Fruit fly (Drosophila melanogaster) whole organism, embryonic: ENCODE results near the gene Tbcd.

Experiments used
- BEAF-32 ChIP-seq: fragments of 200-800 bp; sonication (Bioruptor generic); optimal IDR thresholded peaks from 3 replicates; lab custom pipeline; 2017; ENCODE audit warnings: missing biosample characterization, missing genetic modification characterization, mild to moderate bottlenecking, moderate library complexity, missing genetic modification reagents
- CG10366 ChIP-seq: fragments of 200-800 bp; sonication (Bioruptor generic); IDR thresholded peaks from 2 replicates; pipeline ENCODE4 v1.3.6; 2022; ENCODE audit warnings: missing biosample characterization, missing genetic modification characterization
- CG12744 ChIP-seq: fragments of 200-800 bp; sonication (Bioruptor generic); optimal IDR thresholded peaks from 2 replicates; lab custom pipeline; 2016; ENCODE audit warnings: missing biosample characterization, missing genetic modification characterization
- CG13624 ChIP-seq: fragments of 200-800 bp; sonication (Bioruptor generic); optimal IDR thresholded peaks from 2 replicates; lab custom pipeline; 2016; ENCODE audit warnings: missing biosample characterization, missing genetic modification characterization
- CG13775 ChIP-seq: fragments of 200-800 bp; sonication (Bioruptor generic); optimal IDR thresholded peaks from 3 replicates; lab custom pipeline; 2017; ENCODE audit warnings: missing biosample characterization, mild to moderate bottlenecking, missing genetic modification characterization
- CG14860 ChIP-seq: fragments of 200-800 bp; sonication (Bioruptor generic); IDR thresholded peaks from 3 replicates; pipeline ENCODE4 v1.3.6; 2022; ENCODE audit warnings: missing biosample characterization, missing genetic modification characterization; ENCODE audit not compliant: partially characterized antibody
- CG15696 ChIP-seq: fragments of 200-800 bp; sonication (Bioruptor generic); optimal IDR thresholded peaks from 2 replicates; lab custom pipeline; 2019; ENCODE audit warnings: missing biosample characterization, mild to moderate bottlenecking, missing genetic modification characterization, moderate library complexity
- CG1647 ChIP-seq: fragments of 200-800 bp; sonication (Bioruptor generic); optimal IDR thresholded peaks from 3 replicates; lab custom pipeline; 2016; ENCODE audit warnings: missing biosample characterization, missing genetic modification characterization
- CG17359 ChIP-seq: fragments of 200-800 bp; sonication (Bioruptor generic); optimal IDR thresholded peaks from 3 replicates; lab custom pipeline; 2018; ENCODE audit warnings: missing biosample characterization, mild to moderate bottlenecking, missing genetic modification characterization, moderate library complexity
- CG1792 ChIP-seq: fragments of 200-800 bp; sonication (Bioruptor generic); optimal IDR thresholded peaks from 2 replicates; lab custom pipeline; 2016; ENCODE audit warnings: missing biosample characterization, missing genetic modification characterization
- CG2202 ChIP-seq: fragments of 200-800 bp; sonication (Bioruptor generic); optimal IDR thresholded peaks from 2 replicates; lab custom pipeline; 2018; ENCODE audit warnings: missing biosample characterization, mild to moderate bottlenecking, missing genetic modification characterization
- CG2712 ChIP-seq: fragments of 200-800 bp; optimal IDR thresholded peaks from 3 replicates; lab custom pipeline; 2019; ENCODE audit warnings: missing biosample characterization, mild to moderate bottlenecking, missing genetic modification characterization, moderate library complexity
- CG32767 ChIP-seq: fragments of 200-800 bp; sonication (Bioruptor generic); IDR thresholded peaks from 2 replicates; pipeline ENCODE4 v1.3.6; 2022; ENCODE audit warnings: missing biosample characterization, missing genetic modification characterization
- CG34422 ChIP-seq: fragments of 200-800 bp; sonication (Bioruptor generic); IDR thresholded peaks from 3 replicates; pipeline ENCODE4 v1.3.6; 2022; ENCODE audit warnings: missing biosample characterization, missing genetic modification characterization
- CG4820 ChIP-seq: fragments of 200-800 bp; sonication (Bioruptor generic); optimal IDR thresholded peaks from 3 replicates; lab custom pipeline; 2016; ENCODE audit warnings: missing biosample characterization, missing genetic modification characterization
- CG6854 ChIP-seq: fragments of 200-800 bp; sonication (Bioruptor generic); optimal IDR thresholded peaks from 3 replicates; lab custom pipeline; 2017; ENCODE audit warnings: missing biosample characterization, mild to moderate bottlenecking, missing genetic modification characterization
- CG7786 ChIP-seq: fragments of 200-800 bp; sonication (Bioruptor generic); optimal IDR thresholded peaks from 2 replicates; lab custom pipeline; 2016; ENCODE audit warnings: missing biosample characterization, missing genetic modification characterization
- CG8359 ChIP-seq: fragments of 200-800 bp; sonication (Bioruptor generic); optimal IDR thresholded peaks from 2 replicates; lab custom pipeline; 2017; ENCODE audit warnings: missing biosample characterization, mild to moderate bottlenecking, missing genetic modification characterization, borderline replicate concordance
- CG8388 ChIP-seq: fragments of 200-800 bp; sonication (Bioruptor generic); optimal IDR thresholded peaks from 2 replicates; lab custom pipeline; 2019; ENCODE audit warnings: missing biosample characterization, mild to moderate bottlenecking, missing genetic modification characterization, moderate library complexity
- CG8924 ChIP-seq: fragments of 200-800 bp; optimal IDR thresholded peaks from 3 replicates; lab custom pipeline; 2019; ENCODE audit warnings: missing biosample characterization, mild to moderate bottlenecking, missing genetic modification characterization, moderate library complexity
- Deaf1 ChIP-seq: fragments of 200-800 bp; optimal IDR thresholded peaks from 3 replicates; lab custom pipeline; 2019; ENCODE audit warnings: missing biosample characterization, mild to moderate bottlenecking, missing genetic modification characterization, moderate library complexity
- Dek ChIP-seq: fragments of 200-800 bp; sonication (Bioruptor generic); optimal IDR thresholded peaks from 3 replicates; lab custom pipeline; 2019; ENCODE audit warnings: missing biosample characterization, mild to moderate bottlenecking, missing genetic modification characterization, moderate library complexity
- Dip2 ChIP-seq: fragments of 200-800 bp; sonication (Bioruptor generic); IDR thresholded peaks from 2 replicates; pipeline ENCODE4 v1.3.6; 2022; ENCODE audit warnings: missing biosample characterization, missing genetic modification characterization
- Hand ChIP-seq: fragments of 200-800 bp; sonication (Bioruptor generic); optimal IDR thresholded peaks from 2 replicates; lab custom pipeline; 2017; ENCODE audit warnings: mild to moderate bottlenecking, missing biosample characterization, missing genetic modification reagents, missing genetic modification characterization
- HmgZ ChIP-seq: fragments of 200-800 bp; sonication (Bioruptor generic); optimal IDR thresholded peaks from 2 replicates; lab custom pipeline; 2018; ENCODE audit warnings: missing biosample characterization, mild to moderate bottlenecking, missing genetic modification characterization
- Lim3 ChIP-seq: fragments of 200-800 bp; sonication (Bioruptor generic); IDR thresholded peaks from 2 replicates; pipeline ENCODE4 v1.3.6; 2022; ENCODE audit warnings: missing biosample characterization, missing genetic modification characterization
- Med ChIP-seq: fragments of 200-800 bp; sonication (Bioruptor generic); peaks from one replicate; lab custom pipeline; 2016; ENCODE audit warnings: missing biosample characterization, missing genetic modification characterization, mild to moderate bottlenecking, inconsistent platforms, moderate library complexity
- Mrtf ChIP-seq: fragments of 200-800 bp; sonication (Bioruptor generic); IDR thresholded peaks from 3 replicates; pipeline ENCODE4 v1.3.6; 2022; ENCODE audit warnings: missing biosample characterization, missing genetic modification characterization
- Optix ChIP-seq: fragments of 200-800 bp; sonication (Bioruptor generic); IDR thresholded peaks from 3 replicates; pipeline ENCODE4 v1.3.6; 2022; ENCODE audit warnings: missing biosample characterization, missing genetic modification characterization
- PHDP ChIP-seq: fragments of 200-800 bp; sonication (Bioruptor generic); optimal IDR thresholded peaks from 3 replicates; lab custom pipeline; 2018; ENCODE audit warnings: missing biosample characterization, mild to moderate bottlenecking, missing genetic modification characterization, moderate library complexity
- Six4 ChIP-seq: fragments of 200-800 bp; sonication (Bioruptor generic); optimal IDR thresholded peaks from 2 replicates; lab custom pipeline; 2016; ENCODE audit warnings: missing biosample characterization, missing genetic modification characterization
- Sry-β ChIP-seq: fragments of 200-800 bp; sonication (Bioruptor generic); optimal IDR thresholded peaks from 2 replicates; lab custom pipeline; 2018; ENCODE audit warnings: missing biosample characterization, mild to moderate bottlenecking, missing genetic modification characterization, moderate library complexity
- Xrp1 ChIP-seq: fragments of 200-800 bp; sonication (Bioruptor generic); IDR thresholded peaks from 2 replicates; pipeline ENCODE4 v1.3.6; 2022; ENCODE audit warnings: missing biosample characterization, missing genetic modification characterization
- ara ChIP-seq: fragments of 200-800 bp; sonication (Bioruptor generic); IDR thresholded peaks from 2 replicates; pipeline ENCODE4 v1.3.6; 2022; ENCODE audit warnings: missing biosample characterization, missing genetic modification characterization
- ci ChIP-seq: fragments of 200-800 bp; sonication (Bioruptor generic); IDR thresholded peaks from 3 replicates; pipeline ENCODE4 v1.3.6; 2022; ENCODE audit warnings: missing biosample characterization, missing genetic modification characterization
- dati ChIP-seq: fragments of 200-800 bp; sonication (Bioruptor generic); IDR thresholded peaks from 2 replicates; pipeline ENCODE4 v1.3.6; 2022; ENCODE audit warnings: missing biosample characterization, missing genetic modification characterization
- en ChIP-seq: fragments of 200-800 bp; sonication (Bioruptor generic); optimal IDR thresholded peaks from 2 replicates; lab custom pipeline; 2016; ENCODE audit warnings: missing biosample characterization, missing genetic modification characterization
- ewg ChIP-seq: fragments of 200-800 bp; sonication (Bioruptor generic); optimal IDR thresholded peaks from 3 replicates; lab custom pipeline; 2017; ENCODE audit warnings: mild to moderate bottlenecking, missing biosample characterization, missing genetic modification reagents, missing genetic modification characterization
- gt ChIP-seq: fragments of 200-800 bp; sonication (Bioruptor generic); IDR thresholded peaks from 2 replicates; pipeline ENCODE4 v1.3.6; 2022; ENCODE audit warnings: missing biosample characterization, missing genetic modification characterization
- her ChIP-seq: fragments of 200-800 bp; sonication (Bioruptor generic); optimal IDR thresholded peaks from 2 replicates; lab custom pipeline; 2016; ENCODE audit warnings: missing biosample characterization, missing genetic modification characterization
- lilli ChIP-seq: fragments of 200-800 bp; sonication (Bioruptor generic); optimal IDR thresholded peaks from 3 replicates; lab custom pipeline; 2016; ENCODE audit warnings: missing biosample characterization, missing genetic modification characterization
- mirr ChIP-seq: fragments of 200-800 bp; sonication (Bioruptor generic); optimal IDR thresholded peaks from 3 replicates; lab custom pipeline; 2018; ENCODE audit warnings: missing biosample characterization, mild to moderate bottlenecking, missing genetic modification characterization
- p53 ChIP-seq: fragments of 200-800 bp; sonication (Bioruptor generic); optimal IDR thresholded peaks from 2 replicates; lab custom pipeline; 2016; ENCODE audit warnings: missing biosample characterization, missing genetic modification characterization
- pfk ChIP-seq: fragments of 200-800 bp; sonication (Bioruptor generic); optimal IDR thresholded peaks from 2 replicates; lab custom pipeline; 2018; ENCODE audit warnings: missing biosample characterization, mild to moderate bottlenecking, missing genetic modification characterization, moderate library complexity
- pita ChIP-seq: fragments of 200-800 bp; sonication (Bioruptor generic); optimal IDR thresholded peaks from 2 replicates; lab custom pipeline; 2017; ENCODE audit warnings: missing biosample characterization, mild to moderate bottlenecking, missing genetic modification characterization
- sens-2 ChIP-seq: fragments of 200-800 bp; sonication (Bioruptor generic); IDR thresholded peaks from 2 replicates; pipeline ENCODE4 v1.3.6; 2022; ENCODE audit warnings: missing biosample characterization, missing genetic modification characterization
- sim ChIP-seq: fragments of 200-800 bp; sonication (Bioruptor generic); IDR thresholded peaks from 2 replicates; pipeline ENCODE4 v1.3.6; 2022; ENCODE audit warnings: missing biosample characterization, missing genetic modification characterization
- slp2 ChIP-seq: fragments of 200-800 bp; sonication (Bioruptor generic); optimal IDR thresholded peaks from 2 replicates; lab custom pipeline; 2016; ENCODE audit warnings: missing biosample characterization, missing genetic modification characterization
- stc ChIP-seq: fragments of 200-800 bp; sonication (Bioruptor generic); IDR thresholded peaks from 2 replicates; pipeline ENCODE4 v1.3.6; 2022; ENCODE audit warnings: missing biosample characterization, missing genetic modification characterization
- tna ChIP-seq: fragments of 200-800 bp; sonication (Bioruptor generic); IDR thresholded peaks from 2 replicates; pipeline ENCODE4 v1.3.6; 2022; ENCODE audit warnings: missing biosample characterization, missing genetic modification characterization; ENCODE audit not compliant: partially characterized antibody
- ttk ChIP-seq: fragments of 200-800 bp; sonication (Bioruptor generic); IDR thresholded peaks from 2 replicates; pipeline ENCODE4 v2.1.2; 2022; ENCODE audit warnings: missing biosample characterization, missing genetic modification characterization

Tbcd gene

DNA sequence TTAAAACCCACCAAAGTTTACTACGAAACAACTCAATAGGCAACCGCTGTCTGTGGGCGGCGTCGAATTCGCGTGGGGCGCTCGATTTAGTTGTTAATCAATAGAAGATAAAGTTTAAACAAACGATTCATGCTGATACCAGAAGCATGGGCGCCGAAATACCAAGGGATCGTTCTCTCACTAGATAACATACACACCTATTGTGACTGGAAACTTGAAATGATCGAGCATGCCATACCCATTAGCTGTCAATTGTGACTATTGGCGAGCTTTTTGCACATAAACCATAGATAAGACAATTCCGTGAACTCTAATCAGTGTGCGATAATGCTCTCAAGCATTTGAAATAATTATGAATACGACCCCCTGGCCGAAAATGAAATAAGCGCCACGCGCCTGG lies 32.0 kb downstream of the Tbcd start (continued):
- TF ChIP-seq her (GFP tag; lab: Kevin White, UChicago) = peak; percentile 80
- peak; percentile 61 for TF ChIP-seq CG4820 (GFP tag; lab: Kevin White, UChicago)
- TF ChIP-seq CG13775 (GFP tag; lab: Kevin White, UChicago) = peak; percentile 58
- TF ChIP-seq ttk = peak; percentile 44
- no peak for TF ChIP-seq CG2202
- peak; percentile 73 for TF ChIP-seq PHDP (tag; lab: Kevin White, UChicago)
- peak; percentile 55; the same call in 1 of the 3 replicates for TF ChIP-seq CG34422 (GFP tag; lab: Robert Waterston, UW)
- no peak for TF ChIP-seq Sry-β
- peak; percentile 78 for TF ChIP-seq CG7786 (GFP tag; lab: Kevin White, UChicago)
- TF ChIP-seq CG17359 = peak; percentile 80
- no peak for TF ChIP-seq Lim3 (GFP tag; lab: Robert Waterston, UW)
- TF ChIP-seq Optix = peak; percentile 76
- peak; percentile 69 for TF ChIP-seq CG10366 (GFP tag; lab: Robert Waterston, UW)
- peak; percentile 56 for TF ChIP-seq CG13624 (GFP tag; lab: Kevin White, UChicago)
- no peak for TF ChIP-seq sim (GFP tag; lab: Robert Waterston, UW)
- TF ChIP-seq p53 = peak; percentile 58
- peak; percentile 15 for TF ChIP-seq en
- 0 out of 2 replicates have a peak, but pooled peaks have one; percentile 20 for TF ChIP-seq gt (GFP tag; lab: Robert Waterston, UW)
- TF ChIP-seq CG1647 = peak; percentile 81
- peak; percentile 68 for TF ChIP-seq Mrtf (GFP tag; lab: Robert Waterston, UW)
- peak; percentile 83 for TF ChIP-seq stc (GFP tag; lab: Robert Waterston, UW)
- no peak for TF ChIP-seq sens-2 (GFP tag; lab: Robert Waterston, UW)
- no peak for TF ChIP-seq BEAF-32 (GFP tag; lab: Kevin White, UChicago)
- TF ChIP-seq CG6854 (GFP tag; lab: Kevin White, UChicago) = no peak
- TF ChIP-seq CG8359 = peak; percentile 0
- TF ChIP-seq tna (GFP tag; lab: Robert Waterston, UW) = no peak
- no peak for TF ChIP-seq Dip2 (GFP tag; lab: Robert Waterston, UW)
- TF ChIP-seq dati (GFP tag; lab: Robert Waterston, UW) = 0 out of 2 replicates have a peak, but pooled peaks have one; percentile 21
- TF ChIP-seq CG1792 (GFP tag; lab: Kevin White, UChicago) = peak; percentile 69
- TF ChIP-seq pfk (GFP tag; lab: Kevin White, UChicago) = no peak
- peak; percentile 64; the same call in 2 of the 3 replicates for TF ChIP-seq ci (GFP tag; lab: Robert Waterston, UW)
- TF ChIP-seq CG2712 = peak; percentile 81
- peak; percentile 52 for TF ChIP-seq CG32767 (GFP tag; lab: Robert Waterston, UW)
- no peak for TF ChIP-seq ara
- peak; percentile 63 for TF ChIP-seq CG8388 (GFP tag; lab: Kevin White, UChicago)
- peak; percentile 81 for TF ChIP-seq HmgZ (tag; lab: Kevin White, UChicago)
- peak; percentile 96 for TF ChIP-seq Med
- peak; percentile 71 for TF ChIP-seq mirr (GFP tag; lab: Kevin White, UChicago)
- TF ChIP-seq CG15696 (tag; lab: Kevin White, UChicago) = peak; percentile 14
- TF ChIP-seq ewg (GFP tag; lab: Kevin White, UChicago) = peak; percentile 57
- no peak for TF ChIP-seq pita (GFP tag; lab: Kevin White, UChicago)
- peak; percentile 85 for TF ChIP-seq lilli
- peak; percentile 56 for TF ChIP-seq Xrp1 (GFP tag; lab: Robert Waterston, UW)
- peak; percentile 73 for TF ChIP-seq CG8924 (tag; lab: Kevin White, UChicago)
- TF ChIP-seq Deaf1 (tag; lab: Kevin White, UChicago) = peak; percentile 16
- TF ChIP-seq CG14860 (GFP tag; lab: Robert Waterston, UW) = no peak
- peak; percentile 70 for TF ChIP-seq CG12744 (GFP tag; lab: Kevin White, UChicago)
- TF ChIP-seq Dek (tag; lab: Kevin White, UChicago) = peak; percentile 63
- TF ChIP-seq Six4 (GFP tag; lab: Kevin White, UChicago) = peak; percentile 19
- peak; percentile 60 for TF ChIP-seq Hand (GFP tag; lab: Kevin White, UChicago)
- peak; percentile 75 for TF ChIP-seq slp2 (GFP tag; lab: Kevin White, UChicago)
